Worm (Caenorhabditis elegans) whole organism, young adult: ENCODE data around the gene lgc-19.

Experiments used
- C06A6.2 ChIP-seq: fragments of 200-800 bp; sonication (Bioruptor generic); conservative IDR thresholded peaks from 2 replicates; pipeline ENCODE4 v1.3.6; 2022; ENCODE audit warnings: missing genetic modification characterization, missing compliant biosample characterization
- D2030.7 ChIP-seq: fragments of 200-800 bp; sonication (Bioruptor generic); IDR thresholded peaks from 2 replicates; pipeline ENCODE4 v1.3.6; 2022; ENCODE audit warnings: missing genetic modification reagents, missing genetic modification characterization, missing compliant biosample characterization
- F23B12.7 ChIP-seq: sonication (generic microtip); optimal IDR thresholded peaks from 2 replicates; lab custom pipeline; 2017; ENCODE audit warnings: missing genetic modification characterization, mild to moderate bottlenecking, missing compliant biosample characterization, antibody characterized with exemption, moderate library complexity; ENCODE audit not compliant: insufficient read depth
- F33H1.4 ChIP-seq: fragments of 200-800 bp; sonication (Bioruptor generic); IDR thresholded peaks from 2 replicates; pipeline ENCODE4 v1.3.6; 2022; ENCODE audit warnings: missing genetic modification reagents, missing genetic modification characterization, missing compliant biosample characterization
- F39B2.1 ChIP-seq: fragments of 200-800 bp; sonication (Bioruptor generic); IDR thresholded peaks from 2 replicates; pipeline ENCODE4 v1.3.6; 2022; ENCODE audit warnings: missing genetic modification reagents, missing genetic modification characterization, missing compliant biosample characterization
- K11D2.4 ChIP-seq: fragments of 200-800 bp; sonication (Bioruptor generic); IDR thresholded peaks from 2 replicates; pipeline ENCODE4 v1.3.6; 2022; ENCODE audit warnings: missing genetic modification reagents, missing genetic modification characterization, missing compliant biosample characterization
- K12H6.12 ChIP-seq: fragments of 200-800 bp; sonication (Bioruptor generic); optimal IDR thresholded peaks from 2 replicates; lab custom pipeline; 2018; ENCODE audit warnings: mild to moderate bottlenecking, missing genetic modification characterization, missing compliant biosample characterization
- T07F8.4 ChIP-seq: sonication (generic microtip); optimal IDR thresholded peaks from 2 replicates; lab custom pipeline; 2016; ENCODE audit warnings: mild to moderate bottlenecking, missing genetic modification characterization, moderate library complexity, missing compliant biosample characterization
- Y53F4B.3 ChIP-seq: fragments of 200-800 bp; sonication (Bioruptor generic); IDR thresholded peaks from 2 replicates; pipeline ENCODE4 v1.3.6; 2022; ENCODE audit warnings: missing genetic modification reagents, missing genetic modification characterization, missing compliant biosample characterization
- Y53G8AR.9 ChIP-seq: fragments of 200-800 bp; sonication (Bioruptor generic); conservative IDR thresholded peaks from 2 replicates; pipeline ENCODE4 v1.3.6; 2022; ENCODE audit warnings: missing genetic modification reagents, missing genetic modification characterization, missing compliant biosample characterization
- Y56A3A.18 ChIP-seq: fragments of 200-800 bp; sonication (Bioruptor generic); IDR thresholded peaks from 2 replicates; pipeline ENCODE4 v1.3.6; 2022; ENCODE audit warnings: missing genetic modification reagents, missing genetic modification characterization, missing compliant biosample characterization
- Y67H2A.10 ChIP-seq: fragments of 200-800 bp; sonication (Bioruptor generic); conservative IDR thresholded peaks from 2 replicates; pipeline ENCODE4 v1.3.6; 2022; ENCODE audit warnings: missing genetic modification reagents, missing genetic modification characterization, missing compliant biosample characterization
- Y79H2A.3 ChIP-seq: fragments of 200-800 bp; sonication (Bioruptor generic); conservative IDR thresholded peaks from 2 replicates; pipeline ENCODE4 v1.3.6; 2022; ENCODE audit warnings: missing genetic modification reagents, missing genetic modification characterization, missing compliant biosample characterization
- Y95B8A.8 ChIP-seq: fragments of 200-800 bp; sonication (Bioruptor generic); IDR thresholded peaks from 2 replicates; pipeline ENCODE4 v1.3.6; 2022; ENCODE audit warnings: missing genetic modification reagents, missing genetic modification characterization, missing compliant biosample characterization
- ZK185.1 ChIP-seq: sonication (generic microtip); optimal IDR thresholded peaks from 2 replicates; lab custom pipeline; 2016; ENCODE audit warnings: mild to moderate bottlenecking, missing genetic modification characterization, missing compliant biosample characterization; ENCODE audit not compliant: poor library complexity, severe bottlenecking
- akir-1 ChIP-seq: fragments of 200-800 bp; sonication (Bioruptor generic); optimal IDR thresholded peaks from 2 replicates; lab custom pipeline; 2018; ENCODE audit warnings: mild to moderate bottlenecking, missing genetic modification characterization, moderate library complexity, missing compliant biosample characterization
- aptf-2 ChIP-seq: fragments of 200-800 bp; sonication (Bioruptor generic); conservative IDR thresholded peaks from 2 replicates; pipeline ENCODE4 v1.3.6; 2022; ENCODE audit warnings: missing genetic modification reagents, missing genetic modification characterization, missing compliant biosample characterization
- aptf-3 ChIP-seq: fragments of 200-800 bp; sonication (Bioruptor generic); IDR thresholded peaks from 2 replicates; pipeline ENCODE4 v1.3.6; 2022; ENCODE audit warnings: missing genetic modification characterization, missing compliant biosample characterization
- bed-1 ChIP-seq: fragments of 200-800 bp; sonication (Bioruptor generic); IDR thresholded peaks from 2 replicates; pipeline ENCODE4 v1.3.6; 2022; ENCODE audit warnings: missing genetic modification reagents, missing genetic modification characterization, missing compliant biosample characterization
- ccch-3 ChIP-seq: fragments of 200-800 bp; sonication (Bioruptor generic); optimal IDR thresholded peaks from 2 replicates; lab custom pipeline; 2018; ENCODE audit warnings: mild to moderate bottlenecking, missing genetic modification characterization, missing compliant biosample characterization
- cebp-2 ChIP-seq: fragments of 200-800 bp; sonication (Bioruptor generic); IDR thresholded peaks from 2 replicates; pipeline ENCODE4 v1.3.6; 2022; ENCODE audit warnings: missing genetic modification characterization, missing compliant biosample characterization
- ceh-100 ChIP-seq: fragments of 200-800 bp; sonication (Bioruptor generic); IDR thresholded peaks from 2 replicates; pipeline ENCODE4 v1.3.6; 2022; ENCODE audit warnings: missing genetic modification reagents, missing genetic modification characterization, missing compliant biosample characterization
- chd-7 ChIP-seq: sonication (generic microtip); optimal IDR thresholded peaks from 2 replicates; lab custom pipeline; 2016; ENCODE audit warnings: mild to moderate bottlenecking, missing genetic modification characterization, moderate library complexity, missing compliant biosample characterization
- die-1 ChIP-seq: sonication (generic microtip); optimal IDR thresholded peaks from 2 replicates; lab custom pipeline; 2016; ENCODE audit warnings: missing genotype, mild to moderate bottlenecking, missing genetic modification characterization, missing compliant biosample characterization
- egl-18 ChIP-seq: fragments of 200-800 bp; sonication (Bioruptor generic); IDR thresholded peaks from 2 replicates; pipeline ENCODE4 v1.3.6; 2022; ENCODE audit warnings: missing genetic modification reagents, missing genetic modification characterization, missing compliant biosample characterization
- egl-44 ChIP-seq: fragments of 200-800 bp; sonication (Bioruptor generic); IDR thresholded peaks from 2 replicates; pipeline ENCODE4 v1.3.6; 2022; ENCODE audit warnings: missing genetic modification reagents, missing genetic modification characterization, missing compliant biosample characterization
- egrh-3 ChIP-seq: fragments of 200-800 bp; sonication (Bioruptor generic); IDR thresholded peaks from 2 replicates; pipeline ENCODE4 v1.3.6; 2022; ENCODE audit warnings: missing genetic modification reagents, missing genetic modification characterization, missing compliant biosample characterization
- ets-4 ChIP-seq: fragments of 200-800 bp; sonication (Bioruptor generic); optimal IDR thresholded peaks from 2 replicates; lab custom pipeline; 2018; ENCODE audit warnings: mild to moderate bottlenecking, missing genetic modification characterization, missing compliant biosample characterization
- him-1 ChIP-seq: sonication (generic microtip); optimal IDR thresholded peaks from 2 replicates; lab custom pipeline; 2016; ENCODE audit warnings: missing genotype, missing genetic modification reagents, missing genetic modification characterization, missing compliant biosample characterization
- hmg-1.2 ChIP-seq: fragments of 200-800 bp; sonication (Bioruptor generic); IDR thresholded peaks from 2 replicates; pipeline ENCODE4 v1.3.6; 2022; ENCODE audit warnings: missing genetic modification reagents, missing genetic modification characterization, missing compliant biosample characterization
- let-526 ChIP-seq: fragments of 200-800 bp; sonication (Bioruptor generic); IDR thresholded peaks from 2 replicates; pipeline ENCODE4 v1.3.6; 2022; ENCODE audit warnings: missing genetic modification reagents, missing genetic modification characterization, missing compliant biosample characterization
- lin-26 ChIP-seq: fragments of 200-800 bp; sonication (Bioruptor generic); IDR thresholded peaks from 2 replicates; pipeline ENCODE4 v1.3.6; 2022; ENCODE audit warnings: missing genetic modification reagents, missing genetic modification characterization, missing compliant biosample characterization
- lin-35 ChIP-seq, 3 experiments: fragments of 150-350 bp in 2 of 3; sonication (generic microtip) in 1 of 3; optimal IDR thresholded peaks; 2 replicates each; lab custom pipeline; 2014 to 2018; ENCODE audit warnings: missing biosample characterization in 3 of 3, missing genetic modification characterization in 3 of 3, missing genetic modification reagents in 3 of 3
- lin-54 ChIP-seq: fragments of 200-800 bp; sonication (Bioruptor generic); optimal IDR thresholded peaks from 2 replicates; lab custom pipeline; 2018; ENCODE audit warnings: mild to moderate bottlenecking, missing genetic modification characterization, missing compliant biosample characterization
- lir-1 ChIP-seq: fragments of 200-800 bp; sonication (Bioruptor generic); conservative IDR thresholded peaks from 2 replicates; pipeline ENCODE4 v1.3.6; 2022; ENCODE audit warnings: missing genetic modification reagents, missing genetic modification characterization, missing compliant biosample characterization
- madf-10 ChIP-seq: sonication (generic microtip); optimal IDR thresholded peaks from 2 replicates; lab custom pipeline; 2016; ENCODE audit warnings: mild to moderate bottlenecking, missing genetic modification characterization, missing compliant biosample characterization
- mxl-1 ChIP-seq: sonication (generic microtip); optimal IDR thresholded peaks from 2 replicates; lab custom pipeline; 2016; ENCODE audit warnings: missing genetic modification characterization, missing compliant biosample characterization
- nhr-120 ChIP-seq: fragments of 200-800 bp; sonication (Bioruptor generic); IDR thresholded peaks from 2 replicates; pipeline ENCODE4 v1.3.6; 2022; ENCODE audit warnings: missing genetic modification characterization, missing compliant biosample characterization
- nhr-179 ChIP-seq: sonication (generic microtip); optimal IDR thresholded peaks from 2 replicates; lab custom pipeline; 2016; ENCODE audit warnings: mild to moderate bottlenecking, missing genetic modification characterization, missing compliant biosample characterization
- rcor-1 ChIP-seq: fragments of 200-800 bp; sonication (Bioruptor generic); IDR thresholded peaks from 2 replicates; pipeline ENCODE4 v1.3.6; 2022; ENCODE audit warnings: missing genetic modification reagents, missing genetic modification characterization, missing compliant biosample characterization
- rec-8 ChIP-seq, 2 experiments: sonication (generic microtip); optimal IDR thresholded peaks; 2 replicates each; lab custom pipeline; 2016; ENCODE audit warnings: mild to moderate bottlenecking in 2 of 2, missing genetic modification characterization in 2 of 2, missing genetic modification reagents in 2 of 2, missing genotype in 2 of 2, missing biosample characterization in 1 of 2, missing compliant biosample characterization in 1 of 2, moderate library complexity in 1 of 2
- snpc-1.3 ChIP-seq: sonication (generic microtip); optimal IDR thresholded peaks from 2 replicates; lab custom pipeline; 2017; ENCODE audit warnings: missing genetic modification characterization, mild to moderate bottlenecking, missing compliant biosample characterization, antibody characterized with exemption, moderate library complexity, missing genotype, missing genetic modification reagents; ENCODE audit not compliant: insufficient read depth
- tbp1 ChIP-seq: fragments of 200-800 bp; sonication (Bioruptor generic); optimal IDR thresholded peaks from 2 replicates; lab custom pipeline; 2018; ENCODE audit warnings: mild to moderate bottlenecking, missing genetic modification characterization, missing compliant biosample characterization
- ztf-25 ChIP-seq: fragments of 200-800 bp; sonication (Bioruptor generic); IDR thresholded peaks from 2 replicates; pipeline ENCODE4 v1.3.6; 2022; ENCODE audit warnings: missing genetic modification reagents, missing genetic modification characterization, missing compliant biosample characterization

lgc-19 gene

ce11 chrIV:15933100-15933499 lies 29.4 kb downstream of the lgc-19 start (continued):
- TF ChIP-seq ZK185.1 (tag; lab: Kevin White, UChicago) (peak; percentile 62), Y95B8A.8 (GFP tag; lab: Robert Waterston, UW) (0 out of 2 replicates have a peak, but pooled peaks have one; percentile 30), D2030.7 (GFP tag; lab: Robert Waterston, UW) (peak; percentile 65; the same call in 1 of the 2 replicates), ets-4 (GFP tag; lab: Kevin White, UChicago) (peak; percentile 37), F23B12.7 (tag; lab: Kevin White, UChicago) (peak; percentile 3), mxl-1 (tag; lab: Kevin White, UChicago) (peak; percentile 64), madf-10 (tag; lab: Kevin White, UChicago) (peak; percentile 59), Y56A3A.18 (peak; percentile 87), tbp1 (peak; percentile 94), K11D2.4 (GFP tag; lab: Robert Waterston, UW) (0 out of 2 replicates have a peak, but pooled peaks have one; percentile 26), Y53F4B.3 (GFP tag; lab: Robert Waterston, UW) (peak; percentile 79), lin-54 (GFP tag; lab: Kevin White, UChicago) (peak; percentile 34), lir-1 (GFP tag; lab: Robert Waterston, UW) (peak; percentile 30; the same call in 1 of the 2 replicates), hmg-1.2 (GFP tag; lab: Robert Waterston, UW) (peak; percentile 72), egl-44 (GFP tag; lab: Robert Waterston, UW) (0 out of 2 replicates have a peak, but pooled peaks have one; percentile 59), snpc-1.3 (peak; percentile 77), F33H1.4 (0 out of 2 replicates have a peak, but pooled peaks have one; percentile 7), rcor-1 (peak; percentile 49; the same call in 1 of the 2 replicates), nhr-179 (tag; lab: Kevin White, UChicago) (peak; percentile 19), lin-26 (GFP tag; lab: Robert Waterston, UW) (peak; percentile 90), ztf-25 (GFP tag; lab: Robert Waterston, UW) (peak; percentile 82), Y53G8AR.9 (0 out of 2 replicates have a peak, but pooled peaks have one; percentile 23), him-1 (peak; percentile 65), nhr-120 (GFP tag; lab: Robert Waterston, UW) (0 out of 2 replicates have a peak, but pooled peaks have one; percentile 62), cebp-2 (GFP tag; lab: Robert Waterston, UW) (0 out of 2 replicates have a peak, but pooled peaks have one; percentile 70), aptf-3 (GFP tag; lab: Robert Waterston, UW) (peak; percentile 46; the same call in 1 of the 2 replicates), bed-1 (GFP tag; lab: Robert Waterston, UW) (0 out of 2 replicates have a peak, but pooled peaks have one; percentile 57), ceh-100 (peak; percentile 49; the same call in 1 of the 2 replicates)
- TF ChIP-seq, all 124 proteins: peak for 60; not testable (repeated sequence) for 64

- TF ChIP-seq die-1 (peak; percentile 80), Y79H2A.3 (GFP tag; lab: Robert Waterston, UW) (no peak), D2030.7 (GFP tag; lab: Robert Waterston, UW) (peak; percentile 50), rec-8 (tag; optimal IDR thresholded peaks at IDR 0.05; lab: Kevin White, UChicago) (peak; percentile 16 to 44), F39B2.1 (no peak), aptf-2 (GFP tag; lab: Robert Waterston, UW) (0 out of 2 replicates have a peak, but pooled peaks have one; percentile 47), egl-18 (GFP tag; lab: Robert Waterston, UW) (0 out of 2 replicates have a peak, but pooled peaks have one; percentile 44), akir-1 (GFP tag; lab: Kevin White, UChicago) (no peak), C06A6.2 (GFP tag; lab: Robert Waterston, UW) (no peak), Y95B8A.8 (GFP tag; lab: Robert Waterston, UW) (0 out of 2 replicates have a peak, but pooled peaks have one; percentile 43), ccch-3 (GFP tag; lab: Kevin White, UChicago) (peak; percentile 34), F23B12.7 (tag; lab: Kevin White, UChicago) (peak; percentile 2), rcor-1 (no peak), egrh-3 (GFP tag; lab: Robert Waterston, UW) (0 out of 2 replicates have a peak, but pooled peaks have one; percentile 7), chd-7 (peak; percentile 74), T07F8.4 (tag; lab: Kevin White, UChicago) (peak; percentile 62), nhr-120 (GFP tag; lab: Robert Waterston, UW) (no peak), lin-35 (GFP tag; optimal IDR thresholded peaks at IDR 0.05; lab: Kevin White, UChicago) (peak in 1 of 3 experiments; percentile 35), Y67H2A.10 (GFP tag; lab: Robert Waterston, UW) (no peak), lin-54 (GFP tag; lab: Kevin White, UChicago) (peak; percentile 37), K12H6.12 (tag; lab: Kevin White, UChicago) (no peak), tbp1 (peak; percentile 96), bed-1 (GFP tag; lab: Robert Waterston, UW) (no peak), snpc-1.3 (peak; percentile 68), lin-26 (GFP tag; lab: Robert Waterston, UW) (peak; percentile 93), aptf-3 (GFP tag; lab: Robert Waterston, UW) (no peak), let-526 (GFP tag; lab: Robert Waterston, UW) (peak; percentile 76)
These were observed 30.7 kb downstream of the lgc-19 start for ce11 chrIV:15931833-15932232.
